Worm (Caenorhabditis elegans) whole organism, L3 larva: ENCODE results near the gene rpi-2.

Source experiments
- eor-1 ChIP-seq, 2 experiments: fragments of 150-350 bp; optimal IDR thresholded peaks; 2 replicates each; lab custom pipeline; 2014 to 2018; ENCODE audit warnings: missing biosample characterization in 2 of 2, missing genetic modification characterization in 2 of 2
- fos-1 ChIP-seq: fragments of 150-350 bp; optimal IDR thresholded peaks from 2 replicates; lab custom pipeline; 2014; ENCODE audit warnings: missing biosample characterization, missing genetic modification characterization
- nhr-28 ChIP-seq: fragments of 150-350 bp; optimal IDR thresholded peaks from 2 replicates; lab custom pipeline; 2014; ENCODE audit warnings: missing biosample characterization, missing genetic modification characterization
- unc-62 ChIP-seq: fragments of 150-350 bp; sonication (generic microtip); optimal IDR thresholded peaks from 4 replicates; lab custom pipeline; 2014; ENCODE audit warnings: missing biosample characterization, missing genetic modification reagents, missing genetic modification characterization

ce11 chrIV:1710535-1710934, 527 bp upstream of the rpi-2 start:
- TF ChIP-seq unc-62 (no peak), fos-1 (tag; lab: Kevin White, UChicago) (no peak), eor-1 (tag; optimal IDR thresholded peaks at IDR 0.05; lab: Kevin White, UChicago) (no peak), nhr-28 (tag; lab: Kevin White, UChicago) (no peak)
